Worm (Caenorhabditis elegans) whole organism, L3 larva: ENCODE measurements around the gene lin-2.

Experiments
- R02D3.7 ChIP-seq: fragments of 150-350 bp; optimal IDR thresholded peaks from 2 replicates; lab custom pipeline; 2014; ENCODE audit warnings: missing biosample characterization, missing genetic modification characterization
- ZK546.5 ChIP-seq: sonication (generic microtip); optimal IDR thresholded peaks from 2 replicates; lab custom pipeline; 2017; ENCODE audit warnings: missing biosample characterization, missing genetic modification characterization
- aly-2 ChIP-seq: fragments of 150-350 bp; optimal IDR thresholded peaks from 2 replicates; lab custom pipeline; 2014; ENCODE audit warnings: missing biosample characterization, missing genetic modification characterization
- ceh-82 ChIP-seq: fragments of 150-350 bp; optimal IDR thresholded peaks from 2 replicates; lab custom pipeline; 2014; ENCODE audit warnings: missing biosample characterization, missing genetic modification characterization
- daf-12 ChIP-seq: fragments of 150-350 bp; optimal IDR thresholded peaks from 2 replicates; lab custom pipeline; 2014; ENCODE audit warnings: missing biosample characterization, missing genetic modification reagents, missing genetic modification characterization
- egl-27 ChIP-seq: sonication (generic microtip); optimal IDR thresholded peaks from 4 replicates; lab custom pipeline; 2017; ENCODE audit warnings: missing biosample characterization, missing genetic modification reagents, missing genetic modification characterization
- egl-5 ChIP-seq: fragments of 150-350 bp; optimal IDR thresholded peaks from 2 replicates; lab custom pipeline; 2017; ENCODE audit warnings: missing biosample characterization, missing genetic modification reagents, missing genetic modification characterization, inconsistent platforms
- elt-1 ChIP-seq: fragments of 150-350 bp; optimal IDR thresholded peaks from 2 replicates; lab custom pipeline; 2014; ENCODE audit warnings: missing biosample characterization, missing genetic modification characterization
- elt-3 ChIP-seq, 3 experiments: fragments of 150-350 bp in 1 of 3; sonication (generic microtip) in 2 of 3; optimal IDR thresholded peaks; 2 replicates in 2 of 3; 4 replicates in 1 of 3; lab custom pipeline; 2014 to 2017; ENCODE audit warnings: missing biosample characterization in 3 of 3, missing genetic modification characterization in 3 of 3
- eor-1 ChIP-seq, 2 experiments: fragments of 150-350 bp; optimal IDR thresholded peaks; 2 replicates each; lab custom pipeline; 2014 to 2018; ENCODE audit warnings: missing biosample characterization in 2 of 2, missing genetic modification characterization in 2 of 2
- fkh-2 ChIP-seq: fragments of 150-350 bp; optimal IDR thresholded peaks from 2 replicates; lab custom pipeline; 2014; ENCODE audit warnings: missing biosample characterization, missing genetic modification reagents, missing genetic modification characterization
- fos-1 ChIP-seq: fragments of 150-350 bp; optimal IDR thresholded peaks from 2 replicates; lab custom pipeline; 2014; ENCODE audit warnings: missing biosample characterization, missing genetic modification characterization
- hmg-11 ChIP-seq: sonication (generic microtip); optimal IDR thresholded peaks from 2 replicates; lab custom pipeline; 2016; ENCODE audit warnings: missing genetic modification characterization, missing compliant biosample characterization
- jun-1 ChIP-seq: fragments of 150-350 bp; optimal IDR thresholded peaks from 2 replicates; lab custom pipeline; 2014; ENCODE audit warnings: missing biosample characterization, missing genetic modification reagents, missing genetic modification characterization
- lin-15B ChIP-seq: fragments of 150-350 bp; optimal IDR thresholded peaks from 2 replicates; lab custom pipeline; 2014; ENCODE audit warnings: missing biosample characterization, missing genetic modification characterization
- lin-39 ChIP-seq: fragments of 150-350 bp; optimal IDR thresholded peaks from 2 replicates; lab custom pipeline; 2018; ENCODE audit warnings: missing biosample characterization, missing genetic modification reagents, missing genetic modification characterization
- lsy-12 ChIP-seq: sonication (generic microtip); optimal IDR thresholded peaks from 2 replicates; lab custom pipeline; 2016; ENCODE audit warnings: mild to moderate bottlenecking, missing genetic modification characterization, missing compliant biosample characterization
- mdl-1 ChIP-seq: fragments of 150-350 bp; optimal IDR thresholded peaks from 2 replicates; lab custom pipeline; 2014; ENCODE audit warnings: missing biosample characterization, missing genetic modification characterization
- mml-1 ChIP-seq: fragments of 150-350 bp; sonication (generic microtip); optimal IDR thresholded peaks from 3 replicates; lab custom pipeline; 2014; ENCODE audit warnings: missing biosample characterization, missing genetic modification characterization
- nhr-11 ChIP-seq: fragments of 150-350 bp; optimal IDR thresholded peaks from 2 replicates; lab custom pipeline; 2014; ENCODE audit warnings: missing biosample characterization, missing genetic modification characterization
- nhr-12 ChIP-seq: fragments of 150-350 bp; optimal IDR thresholded peaks from 2 replicates; lab custom pipeline; 2014; ENCODE audit warnings: missing biosample characterization, missing genetic modification characterization
- nhr-23 ChIP-seq: fragments of 150-350 bp; optimal IDR thresholded peaks from 2 replicates; lab custom pipeline; 2014; ENCODE audit warnings: missing biosample characterization, missing genetic modification reagents, missing genetic modification characterization
- nhr-237 ChIP-seq: fragments of 150-350 bp; optimal IDR thresholded peaks from 2 replicates; lab custom pipeline; 2014; ENCODE audit warnings: missing biosample characterization, missing genetic modification characterization
- nhr-28 ChIP-seq: fragments of 150-350 bp; optimal IDR thresholded peaks from 2 replicates; lab custom pipeline; 2014; ENCODE audit warnings: missing biosample characterization, missing genetic modification characterization
- nhr-77 ChIP-seq: fragments of 150-350 bp; optimal IDR thresholded peaks from 2 replicates; lab custom pipeline; 2014; ENCODE audit warnings: missing biosample characterization, missing genetic modification characterization
- pha-4 ChIP-seq: fragments of 150-350 bp; optimal IDR thresholded peaks from 2 replicates; lab custom pipeline; 2014; ENCODE audit warnings: missing biosample characterization, missing genetic modification reagents, missing genetic modification characterization
- pqm-1 ChIP-seq: fragments of 150-350 bp; optimal IDR thresholded peaks from 2 replicates; lab custom pipeline; 2017; ENCODE audit warnings: missing biosample characterization, missing genetic modification characterization, inconsistent platforms
- sea-2 ChIP-seq: fragments of 150-350 bp; sonication (generic microtip); optimal IDR thresholded peaks from 4 replicates; lab custom pipeline; 2014; ENCODE audit warnings: missing biosample characterization, missing genetic modification reagents, missing genetic modification characterization
- skn-1 ChIP-seq: fragments of 150-350 bp; optimal IDR thresholded peaks from 2 replicates; lab custom pipeline; 2014; ENCODE audit warnings: missing biosample characterization, missing genetic modification characterization
- snpc-4 ChIP-seq: fragments of 150-350 bp; optimal IDR thresholded peaks from 2 replicates; lab custom pipeline; 2014; ENCODE audit warnings: missing biosample characterization, missing genetic modification characterization
- tbx-2 ChIP-seq: sonication (generic microtip); optimal IDR thresholded peaks from 2 replicates; lab custom pipeline; 2016; ENCODE audit warnings: mild to moderate bottlenecking, missing genetic modification characterization, missing compliant biosample characterization
- unc-39 ChIP-seq: sonication (generic microtip); optimal IDR thresholded peaks from 4 replicates; lab custom pipeline; 2017; ENCODE audit warnings: missing biosample characterization, missing genetic modification characterization
- unc-62 ChIP-seq: fragments of 150-350 bp; sonication (generic microtip); optimal IDR thresholded peaks from 4 replicates; lab custom pipeline; 2014; ENCODE audit warnings: missing biosample characterization, missing genetic modification reagents, missing genetic modification characterization
- zag-1 ChIP-seq: fragments of 150-350 bp; optimal IDR thresholded peaks from 2 replicates; lab custom pipeline; 2014; ENCODE audit warnings: missing biosample characterization, missing genetic modification characterization
- ztf-11 ChIP-seq: fragments of 150-350 bp; optimal IDR thresholded peaks from 2 replicates; lab custom pipeline; 2014; ENCODE audit warnings: missing biosample characterization, missing genetic modification characterization

The lin-2 gene

DNA sequence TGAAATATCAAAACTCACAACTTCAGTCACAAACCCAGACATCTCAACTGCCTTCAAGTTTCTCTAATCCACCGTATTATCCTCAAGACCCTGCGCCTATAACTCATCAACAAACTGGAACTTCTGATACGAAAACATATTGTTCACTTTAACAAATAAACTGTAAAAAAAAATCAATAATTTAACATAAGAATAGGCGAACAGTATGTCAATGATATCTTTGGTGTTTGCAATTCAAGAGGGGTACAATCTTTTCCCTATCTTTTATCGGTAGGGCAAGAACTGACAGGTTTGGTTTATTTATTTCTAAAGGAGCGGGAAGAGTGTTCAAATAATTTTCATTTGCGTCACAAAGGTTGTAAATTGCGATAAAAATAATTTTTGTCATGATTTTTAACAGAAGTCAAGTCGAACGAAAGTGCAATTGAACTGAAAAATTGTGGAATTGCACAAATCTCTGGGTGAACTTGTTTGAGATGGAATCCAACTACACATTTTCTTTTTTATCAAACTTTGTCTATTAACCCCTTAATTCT lies 50.8 kb downstream of the lin-2 start (continued):
- TF ChIP-seq egl-27 (tag; lab: Kevin White, UChicago): peak; percentile 87
- TF ChIP-seq daf-12 (tag; lab: Kevin White, UChicago): peak; percentile 93
- TF ChIP-seq lsy-12 (tag; lab: Kevin White, UChicago): peak; percentile 95
- TF ChIP-seq tbx-2 (tag; lab: Kevin White, UChicago): peak; percentile 98
- TF ChIP-seq unc-62 (GFP tag; lab: Kevin White, UChicago): peak; percentile 89
- peak; percentile 99 for TF ChIP-seq skn-1

DNA sequence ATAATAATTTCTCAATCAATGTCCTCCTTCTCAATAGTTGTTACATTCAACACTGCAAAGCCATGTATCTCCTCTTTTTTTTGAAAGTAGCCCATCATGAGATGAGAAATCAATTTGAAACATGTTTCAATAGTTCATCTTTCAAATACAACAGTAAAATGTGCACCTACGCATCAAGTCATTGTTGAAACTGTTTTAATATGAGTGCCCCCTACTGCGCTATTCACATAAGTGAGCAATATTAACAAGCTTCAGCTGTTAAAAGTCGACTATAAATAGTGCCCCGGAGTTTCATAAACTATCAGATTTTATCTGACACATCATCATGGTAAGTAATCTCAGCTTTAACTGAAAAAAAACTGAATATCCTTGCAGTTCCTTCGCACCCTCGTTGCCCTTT lies 53.4 kb downstream of the lin-2 start, which contains the start of the genes nspc-15 and F19H6.6:
TSS of gene nspc-15 (plus strand) at position 301 of the 400 bp plus-strand sequence.
TSS of gene F19H6.6 (plus strand) at position 384 of the 400 bp plus-strand sequence.
- TF ChIP-seq nhr-77 (tag; lab: Kevin White, UChicago): no peak
- no peak for TF ChIP-seq lin-15B (tag; lab: Kevin White, UChicago)
- TF ChIP-seq unc-39: no peak
- no peak for TF ChIP-seq elt-3 (tag; optimal IDR thresholded peaks at IDR 0.05; lab: Kevin White, UChicago)
- no peak for TF ChIP-seq snpc-4 (tag; lab: Kevin White, UChicago)
- TF ChIP-seq lsy-12 (tag; lab: Kevin White, UChicago): no peak
- TF ChIP-seq fkh-2 (tag; lab: Kevin White, UChicago): no peak
- TF ChIP-seq mml-1 (tag; lab: Kevin White, UChicago): no peak
- TF ChIP-seq tbx-2 (tag; lab: Kevin White, UChicago): no peak
- no peak for TF ChIP-seq eor-1 (tag; optimal IDR thresholded peaks at IDR 0.05; lab: Kevin White, UChicago)
- TF ChIP-seq pha-4 (tag; lab: Kevin White, UChicago): no peak
- no peak for TF ChIP-seq nhr-12 (tag; lab: Kevin White, UChicago)
- TF ChIP-seq elt-1: no peak
- TF ChIP-seq ceh-82 (tag; lab: Kevin White, UChicago): no peak
- TF ChIP-seq R02D3.7 (tag; lab: Kevin White, UChicago): no peak
- TF ChIP-seq zag-1: no peak
- no peak for TF ChIP-seq unc-62 (GFP tag; lab: Kevin White, UChicago)
- TF ChIP-seq aly-2: no peak
- no peak for TF ChIP-seq nhr-23 (tag; lab: Kevin White, UChicago)
- no peak for TF ChIP-seq ztf-11 (tag; lab: Kevin White, UChicago)

DNA sequence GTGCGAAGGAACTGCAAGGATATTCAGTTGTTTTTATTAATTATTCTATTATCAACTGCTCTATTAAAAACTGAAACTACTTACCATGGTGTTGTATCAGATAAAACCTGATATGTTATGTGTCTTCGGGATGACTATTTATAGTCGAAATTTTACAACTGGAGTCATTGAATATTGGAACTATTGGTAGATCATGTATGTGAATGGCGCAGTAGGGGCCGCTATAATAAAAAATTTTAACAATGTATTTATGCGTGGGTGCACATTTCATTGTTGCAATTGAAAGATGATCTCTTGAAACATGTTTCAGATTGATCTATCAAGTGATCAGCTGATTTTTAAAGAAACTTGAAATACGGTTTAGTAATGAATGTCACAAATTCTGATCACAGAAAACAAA lies 54.9 kb downstream of the lin-2 start, which contains the start of gene nspc-14:
TSS of gene nspc-14 (minus strand) at position 101 of the 400 bp plus-strand sequence.
- no peak for TF ChIP-seq nhr-12 (tag; lab: Kevin White, UChicago)
- no peak for TF ChIP-seq mdl-1
- no peak for TF ChIP-seq pqm-1 (tag; lab: Kevin White, UChicago)
- TF ChIP-seq ZK546.5: no peak
- TF ChIP-seq skn-1: no peak
- TF ChIP-seq egl-5 (tag; lab: Kevin White, UChicago): no peak
- TF ChIP-seq nhr-11 (tag; lab: Kevin White, UChicago): no peak
- TF ChIP-seq lin-39 (tag; lab: Kevin White, UChicago): no peak
- no peak for TF ChIP-seq ceh-82 (tag; lab: Kevin White, UChicago)
- no peak for TF ChIP-seq mml-1 (tag; lab: Kevin White, UChicago)
- TF ChIP-seq nhr-237 (tag; lab: Kevin White, UChicago): no peak
- TF ChIP-seq R02D3.7 (tag; lab: Kevin White, UChicago): no peak
- no peak for TF ChIP-seq eor-1 (tag; optimal IDR thresholded peaks at IDR 0.05; lab: Kevin White, UChicago)
- TF ChIP-seq snpc-4 (tag; lab: Kevin White, UChicago): no peak
- TF ChIP-seq aly-2: no peak
- no peak for TF ChIP-seq fos-1
- TF ChIP-seq jun-1 (tag; lab: Kevin White, UChicago): no peak
- TF ChIP-seq elt-1: no peak
- no peak for TF ChIP-seq lsy-12 (tag; lab: Kevin White, UChicago)
- TF ChIP-seq, all 47 proteins: peak for 0

ce11 chrX:12357127-12357526 lies 56.7 kb downstream of the lin-2 start, which contains the start of gene nspc-13:
nspc-13 (plus strand) TSS chrX:12357427.
- TF ChIP-seq tbx-2 (tag; lab: Kevin White, UChicago): no peak
- TF ChIP-seq skn-1: no peak
- no peak for TF ChIP-seq mdl-1
- TF ChIP-seq ztf-11 (tag; lab: Kevin White, UChicago): no peak
- TF ChIP-seq nhr-28 (tag; lab: Kevin White, UChicago): no peak
- no peak for TF ChIP-seq daf-12 (tag; lab: Kevin White, UChicago)

- TF ChIP-seq hmg-11 (tag; lab: Kevin White, UChicago) (no peak), sea-2 (no peak), lsy-12 (tag; lab: Kevin White, UChicago) (no peak)
- TF ChIP-seq, all 47 proteins: peak for 0
Measured at ce11 chrX:12356581-12356980, 57.3 kb downstream of the lin-2 start, which contains the start of gene nspc-12. nspc-12 (minus strand) TSS chrX:12356681.
